Worm (Caenorhabditis elegans) whole organism, early embryonic: ENCODE results near the gene F55G11.4.

Source experiments
- F13C5.2 ChIP-seq: sonication (generic microtip); optimal IDR thresholded peaks from 2 replicates; lab custom pipeline; 2017; ENCODE audit warnings: mild to moderate bottlenecking, missing genetic modification characterization, inconsistent platforms, missing compliant biosample characterization
- ama-1 ChIP-seq: fragments of 150-350 bp; optimal IDR thresholded peaks from 2 replicates; lab custom pipeline; 2014
- ceh-36 ChIP-seq: sonication (generic microtip); optimal IDR thresholded peaks from 2 replicates; lab custom pipeline; 2016; ENCODE audit warnings: missing genetic modification characterization, inconsistent platforms, missing compliant biosample characterization
- ets-7 ChIP-seq: sonication (generic microtip); optimal IDR thresholded peaks from 2 replicates; lab custom pipeline; 2016; ENCODE audit warnings: missing genotype, missing genetic modification characterization, missing compliant biosample characterization
- hmg-4 ChIP-seq: fragments of 200-800 bp; sonication (Bioruptor generic); optimal IDR thresholded peaks from 2 replicates; lab custom pipeline; 2018; ENCODE audit warnings: mild to moderate bottlenecking, missing genetic modification characterization, missing compliant biosample characterization
- pes-1 ChIP-seq: fragments of 200-800 bp; sonication (Bioruptor generic); IDR thresholded peaks from 2 replicates; pipeline ENCODE4 v1.3.6; 2022; ENCODE audit warnings: missing genetic modification reagents, missing genetic modification characterization, missing compliant biosample characterization
- scrt-1 ChIP-seq: fragments of 200-800 bp; sonication (Bioruptor generic); IDR thresholded peaks from 2 replicates; pipeline ENCODE4 v1.3.6; 2022; ENCODE audit warnings: missing genetic modification characterization, missing compliant biosample characterization
- tbx-11 ChIP-seq: fragments of 200-800 bp; sonication (Bioruptor generic); IDR thresholded peaks from 2 replicates; pipeline ENCODE4 v1.3.6; 2022; ENCODE audit warnings: missing genetic modification characterization, missing compliant biosample characterization

Gene F55G11.4

ce11 chrIV:13021006-13021405, 47.6 kb downstream of the F55G11.4 start:
- TF ChIP-seq F13C5.2 (tag; lab: Kevin White, UChicago) (no peak), tbx-11 (no peak), ets-7 (tag; lab: Kevin White, UChicago) (no peak), pes-1 (GFP tag; lab: Robert Waterston, UW) (no peak), scrt-1 (GFP tag; lab: Robert Waterston, UW) (no peak)

- TF ChIP-seq ceh-36 (no peak), hmg-4 (GFP tag; lab: Kevin White, UChicago) (peak; percentile 16), ama-1 (lab: Kevin White, UChicago) (no peak), pes-1 (GFP tag; lab: Robert Waterston, UW) (0 out of 2 replicates have a peak, but pooled peaks have one; percentile 15)
Observed at ce11 chrIV:13022892-13023291, 49.5 kb downstream of the F55G11.4 start.
